Worm (Caenorhabditis elegans): ENCODE results near the gene F01D5.8.

The F01D5.8 gene

ce11 chrII:14034559-14034958, 24.1 kb downstream of the F01D5.8 start:
- no peak for TF ChIP-seq scrt-1 (GFP tag; IDR thresholded peaks at IDR 0.05)
- no peak for TF ChIP-seq ceh-36 (tag; optimal IDR thresholded peaks at IDR 0.05)
- TF ChIP-seq hmg-4 (GFP tag; optimal IDR thresholded peaks at IDR 0.05), result no peak
- TF ChIP-seq pes-1 (GFP tag; IDR thresholded peaks at IDR 0.05), result no peak
- TF ChIP-seq ceh-13 (GFP tag; optimal IDR thresholded peaks at IDR 0.05), result no peak
- TF ChIP-seq B0310.2 (tag; optimal IDR thresholded peaks at IDR 0.05), result no peak
- TF ChIP-seq tbx-37 (GFP tag; conservative IDR thresholded peaks at IDR 0.05), result no peak
- TF ChIP-seq aly-1 (tag; optimal IDR thresholded peaks at IDR 0.05), result no peak
- no peak for TF ChIP-seq hmbx-1 (tag; optimal IDR thresholded peaks at IDR 0.05)
- no peak for TF ChIP-seq ama-1 (optimal IDR thresholded peaks at IDR 0.05)
- TF ChIP-seq ets-7 (tag; optimal IDR thresholded peaks at IDR 0.05), result no peak

ce11 chrII:14036724-14037483, 26.4 kb downstream of the F01D5.8 start:
- TF ChIP-seq ceh-36 (tag; optimal IDR thresholded peaks at IDR 0.05) (peak; percentile 73), scrt-1 (GFP tag; IDR thresholded peaks at IDR 0.05) (no peak)

ce11 chrII:14037484-14038303, 27.2 kb downstream of the F01D5.8 start:
- TF ChIP-seq tra-4 (tag; optimal IDR thresholded peaks at IDR 0.05) (no peak), tbx-37 (GFP tag; conservative IDR thresholded peaks at IDR 0.05) (no peak), ets-7 (tag; optimal IDR thresholded peaks at IDR 0.05) (no peak), scrt-1 (GFP tag; IDR thresholded peaks at IDR 0.05) (no peak)

ce11 chrII:14038331-14038730, 27.8 kb downstream of the F01D5.8 start:
- no peak for TF ChIP-seq hmbx-1 (tag; optimal IDR thresholded peaks at IDR 0.05)
- 0 out of 2 replicates have a peak, but pooled peaks have one; percentile 18 for TF ChIP-seq tbx-37 (GFP tag; conservative IDR thresholded peaks at IDR 0.05)
- TF ChIP-seq aly-1 (tag; optimal IDR thresholded peaks at IDR 0.05), result no peak
- TF ChIP-seq sea-1 (GFP tag; conservative IDR thresholded peaks at IDR 0.05), result no peak
- no peak for TF ChIP-seq hmg-4 (GFP tag; optimal IDR thresholded peaks at IDR 0.05)
- TF ChIP-seq tra-4 (tag; optimal IDR thresholded peaks at IDR 0.05), result no peak
- TF ChIP-seq ceh-13 (GFP tag; optimal IDR thresholded peaks at IDR 0.05), result no peak
- no peak for TF ChIP-seq hnd-1 (tag; optimal IDR thresholded peaks at IDR 0.05)

- no peak for TF ChIP-seq B0310.2 (tag; optimal IDR thresholded peaks at IDR 0.05)
- no peak for TF ChIP-seq hmbx-1 (tag; optimal IDR thresholded peaks at IDR 0.05)
- no peak for TF ChIP-seq flt-1 (GFP tag; IDR thresholded peaks at IDR 0.05)
- TF ChIP-seq aly-1 (tag; optimal IDR thresholded peaks at IDR 0.05), result no peak
- no peak for TF ChIP-seq scrt-1 (GFP tag; IDR thresholded peaks at IDR 0.05)
- TF ChIP-seq F13C5.2 (tag; optimal IDR thresholded peaks at IDR 0.05), result no peak
- TF ChIP-seq ceh-13 (GFP tag; optimal IDR thresholded peaks at IDR 0.05), result no peak
- TF ChIP-seq ama-1 (optimal IDR thresholded peaks at IDR 0.05), result no peak
- no peak for TF ChIP-seq tbx-11 (GFP tag; IDR thresholded peaks at IDR 0.05)
- no peak for TF ChIP-seq hnd-1 (tag; optimal IDR thresholded peaks at IDR 0.05)
- no peak for TF ChIP-seq sea-1 (GFP tag; conservative IDR thresholded peaks at IDR 0.05)
- no peak for TF ChIP-seq hmg-4 (GFP tag; optimal IDR thresholded peaks at IDR 0.05)
These were observed 29.3 kb downstream of the F01D5.8 start for ce11 chrII:14039811-14040203.

DNA sequence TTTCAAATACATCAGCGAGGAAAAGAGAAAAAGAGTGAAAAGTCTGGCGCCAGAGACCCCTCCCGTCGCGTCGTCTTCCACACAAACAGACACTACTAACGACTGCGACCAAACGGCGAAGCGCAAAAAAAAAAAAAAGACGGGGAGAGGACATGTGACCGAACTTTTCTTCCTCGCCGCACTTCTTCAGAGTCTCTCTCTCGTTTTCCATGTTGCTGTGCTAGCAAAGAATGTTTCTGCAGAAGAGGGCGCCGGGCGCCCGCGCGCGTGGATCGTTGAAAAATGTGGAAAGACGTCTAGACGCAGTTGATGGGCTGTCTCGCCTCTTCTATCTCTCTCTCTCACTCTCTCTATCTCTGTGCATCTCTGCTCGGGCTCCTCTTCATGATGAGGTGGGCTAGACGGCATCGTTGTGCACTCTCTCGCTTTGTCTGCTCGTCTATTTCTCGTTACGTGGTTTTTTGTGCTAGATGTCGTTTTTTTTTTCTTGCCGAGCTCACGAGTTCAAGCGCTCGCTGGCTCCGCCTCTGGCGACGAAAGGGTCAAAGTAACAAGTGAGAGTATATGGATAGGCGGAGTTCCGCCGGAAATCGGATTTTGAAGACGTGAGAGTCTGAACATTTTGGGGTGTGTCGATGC, 29.8 kb downstream of the F01D5.8 start:
- TF ChIP-seq ama-1 (optimal IDR thresholded peaks at IDR 0.05), result no peak
- 0 out of 2 replicates have a peak, but pooled peaks have one; percentile 5 for TF ChIP-seq scrt-1 (GFP tag; IDR thresholded peaks at IDR 0.05)
- TF ChIP-seq sea-1 (GFP tag; conservative IDR thresholded peaks at IDR 0.05), result no peak
- TF ChIP-seq pes-1 (GFP tag; IDR thresholded peaks at IDR 0.05), result no peak
- no peak for TF ChIP-seq ceh-13 (GFP tag; optimal IDR thresholded peaks at IDR 0.05)

ce11 chrII:14042836-14043604, 32.5 kb downstream of the F01D5.8 start:
- TF ChIP-seq hnd-1 (tag; optimal IDR thresholded peaks at IDR 0.05) (no peak), tbx-37 (GFP tag; conservative IDR thresholded peaks at IDR 0.05) (no peak), hmg-4 (GFP tag; optimal IDR thresholded peaks at IDR 0.05) (no peak), scrt-1 (GFP tag; IDR thresholded peaks at IDR 0.05) (no peak), hmbx-1 (tag; optimal IDR thresholded peaks at IDR 0.05) (no peak), F13C5.2 (tag; optimal IDR thresholded peaks at IDR 0.05) (no peak), ceh-36 (tag; optimal IDR thresholded peaks at IDR 0.05) (no peak), flt-1 (GFP tag; IDR thresholded peaks at IDR 0.05) (no peak), aly-1 (tag; optimal IDR thresholded peaks at IDR 0.05) (no peak), ama-1 (optimal IDR thresholded peaks at IDR 0.05) (no peak), sea-1 (GFP tag; conservative IDR thresholded peaks at IDR 0.05) (no peak), tbx-11 (GFP tag; IDR thresholded peaks at IDR 0.05) (no peak), ceh-13 (GFP tag; optimal IDR thresholded peaks at IDR 0.05) (no peak), tra-4 (tag; optimal IDR thresholded peaks at IDR 0.05) (no peak), B0310.2 (tag; optimal IDR thresholded peaks at IDR 0.05) (no peak), ets-7 (tag; optimal IDR thresholded peaks at IDR 0.05) (no peak)

Data from whole organism, early embryonic.